Worm (Caenorhabditis elegans) whole organism, mixed stage, embryonic: ENCODE measurements around the gene srz-99.

Experiments
- M03D4.4 ChIP-seq: sonication (generic microtip); optimal IDR thresholded peaks from 2 replicates; lab custom pipeline; 2017; ENCODE audit warnings: mild to moderate bottlenecking, missing genetic modification characterization, missing compliant biosample characterization
- bed-3 ChIP-seq: fragments of 200-800 bp; sonication (Bioruptor generic); optimal IDR thresholded peaks from 3 replicates; lab custom pipeline; 2018; ENCODE audit warnings: mild to moderate bottlenecking, missing genetic modification characterization, moderate library complexity, missing compliant biosample characterization
- blmp-1 ChIP-seq: fragments of 150-350 bp; optimal IDR thresholded peaks from 2 replicates; lab custom pipeline; 2014; ENCODE audit warnings: missing biosample characterization, missing genetic modification characterization
- ceh-39 ChIP-seq: fragments of 150-350 bp; optimal IDR thresholded peaks from 2 replicates; lab custom pipeline; 2014; ENCODE audit warnings: missing biosample characterization, missing genetic modification characterization
- ceh-43 ChIP-seq: fragments of 200-800 bp; sonication (Bioruptor generic); optimal IDR thresholded peaks from 2 replicates; lab custom pipeline; 2018; ENCODE audit warnings: mild to moderate bottlenecking, missing genetic modification characterization, moderate library complexity, missing compliant biosample characterization
- ceh-83 ChIP-seq: fragments of 200-800 bp; sonication (Bioruptor generic); optimal IDR thresholded peaks from 2 replicates; lab custom pipeline; 2018; ENCODE audit warnings: mild to moderate bottlenecking, missing genetic modification characterization, missing compliant biosample characterization
- ces-1 ChIP-seq: fragments of 150-350 bp; optimal IDR thresholded peaks from 2 replicates; lab custom pipeline; 2014; ENCODE audit warnings: missing biosample characterization, missing genetic modification reagents, missing genetic modification characterization
- cnd-1 ChIP-seq: fragments of 200-800 bp; sonication (Bioruptor generic); optimal IDR thresholded peaks from 2 replicates; lab custom pipeline; 2018; ENCODE audit warnings: mild to moderate bottlenecking, missing genetic modification characterization, missing compliant biosample characterization
- drap-1 ChIP-seq: fragments of 200-800 bp; sonication (Bioruptor generic); optimal IDR thresholded peaks from 3 replicates; lab custom pipeline; 2018; ENCODE audit warnings: mild to moderate bottlenecking, missing genetic modification characterization, missing compliant biosample characterization
- elt-1 ChIP-seq: sonication (generic microtip); optimal IDR thresholded peaks from 2 replicates; lab custom pipeline; 2017; ENCODE audit warnings: missing genetic modification characterization, mild to moderate bottlenecking, missing compliant biosample characterization, antibody characterized with exemption, moderate library complexity, borderline replicate concordance; ENCODE audit not compliant: insufficient read depth
- elt-3 ChIP-seq: fragments of 150-350 bp; optimal IDR thresholded peaks from 2 replicates; lab custom pipeline; 2014; ENCODE audit warnings: missing biosample characterization, missing genetic modification characterization
- flh-1 ChIP-seq: fragments of 200-800 bp; sonication (Bioruptor generic); optimal IDR thresholded peaks from 2 replicates; lab custom pipeline; 2018; ENCODE audit warnings: mild to moderate bottlenecking, missing genetic modification characterization, moderate library complexity, missing compliant biosample characterization
- ham-2 ChIP-seq: fragments of 200-800 bp; sonication (Bioruptor generic); optimal IDR thresholded peaks from 2 replicates; lab custom pipeline; 2018; ENCODE audit warnings: mild to moderate bottlenecking, missing genetic modification characterization, missing compliant biosample characterization
- hlh-1 ChIP-seq: fragments of 150-350 bp; optimal IDR thresholded peaks from 2 replicates; lab custom pipeline; 2014; ENCODE audit warnings: missing biosample characterization, missing genetic modification reagents, missing genetic modification characterization
- lin-13 ChIP-seq: fragments of 150-350 bp; optimal IDR thresholded peaks from 2 replicates; lab custom pipeline; 2014; ENCODE audit warnings: missing biosample characterization, missing genetic modification characterization
- lin-32 ChIP-seq: fragments of 200-800 bp; sonication (Bioruptor generic); optimal IDR thresholded peaks from 2 replicates; lab custom pipeline; 2018; ENCODE audit warnings: mild to moderate bottlenecking, missing genetic modification characterization, missing compliant biosample characterization
- lsy-2 ChIP-seq: fragments of 150-350 bp; optimal IDR thresholded peaks from 2 replicates; lab custom pipeline; 2014; ENCODE audit warnings: missing biosample characterization, missing genetic modification characterization
- mab-5 ChIP-seq: fragments of 150-350 bp; optimal IDR thresholded peaks from 2 replicates; lab custom pipeline; 2014; ENCODE audit warnings: missing biosample characterization, missing genetic modification characterization
- mep-1 ChIP-seq: fragments of 150-350 bp; optimal IDR thresholded peaks from 2 replicates; lab custom pipeline; 2017; ENCODE audit warnings: missing biosample characterization, missing genetic modification reagents, missing genetic modification characterization, inconsistent platforms
- mls-2 ChIP-seq: sonication (generic microtip); optimal IDR thresholded peaks from 2 replicates; lab custom pipeline; 2016; ENCODE audit warnings: mild to moderate bottlenecking, missing genetic modification characterization, moderate library complexity, missing compliant biosample characterization
- nhr-12 ChIP-seq: fragments of 150-350 bp; optimal IDR thresholded peaks from 2 replicates; lab custom pipeline; 2014; ENCODE audit warnings: missing biosample characterization, missing genetic modification characterization
- nhr-2 ChIP-seq: fragments of 150-350 bp; optimal IDR thresholded peaks from 2 replicates; lab custom pipeline; 2014; ENCODE audit warnings: missing biosample characterization, missing genetic modification characterization
- nhr-237 ChIP-seq: fragments of 150-350 bp; optimal IDR thresholded peaks from 2 replicates; lab custom pipeline; 2014; ENCODE audit warnings: missing biosample characterization, missing genetic modification characterization
- nhr-28 ChIP-seq: fragments of 150-350 bp; optimal IDR thresholded peaks from 2 replicates; lab custom pipeline; 2014; ENCODE audit warnings: missing biosample characterization, missing genetic modification characterization
- nhr-76 ChIP-seq: sonication (generic microtip); optimal IDR thresholded peaks from 2 replicates; lab custom pipeline; 2017; ENCODE audit warnings: missing biosample characterization, missing genetic modification characterization
- pha-4 ChIP-seq: fragments of 150-350 bp; optimal IDR thresholded peaks from 2 replicates; lab custom pipeline; 2018; ENCODE audit warnings: missing biosample characterization, missing genetic modification reagents, missing genetic modification characterization
- sem-2 ChIP-seq: fragments of 200-800 bp; sonication (Bioruptor generic); optimal IDR thresholded peaks from 2 replicates; lab custom pipeline; 2018; ENCODE audit warnings: mild to moderate bottlenecking, missing genetic modification characterization, missing compliant biosample characterization
- snpc-4 ChIP-seq: fragments of 150-350 bp; optimal IDR thresholded peaks from 2 replicates; lab custom pipeline; 2014; ENCODE audit warnings: missing biosample characterization, missing genetic modification characterization
- sptf-1 ChIP-seq: sonication (generic microtip); optimal IDR thresholded peaks from 2 replicates; lab custom pipeline; 2017; ENCODE audit warnings: mild to moderate bottlenecking, missing genetic modification characterization, moderate library complexity, missing compliant biosample characterization
- tbx-8 ChIP-seq: fragments of 200-800 bp; sonication (Bioruptor generic); optimal IDR thresholded peaks from 2 replicates; lab custom pipeline; 2018; ENCODE audit warnings: mild to moderate bottlenecking, missing genetic modification characterization, moderate library complexity, missing compliant biosample characterization
- unc-120 ChIP-seq: sonication (generic microtip); optimal IDR thresholded peaks from 2 replicates; lab custom pipeline; 2017; ENCODE audit warnings: missing genetic modification characterization, missing compliant biosample characterization; ENCODE audit not compliant: poor library complexity, severe bottlenecking
- unc-39 ChIP-seq: fragments of 150-350 bp; optimal IDR thresholded peaks from 2 replicates; lab custom pipeline; 2014; ENCODE audit warnings: missing biosample characterization, missing genetic modification characterization
- unc-62 ChIP-seq: fragments of 150-350 bp; optimal IDR thresholded peaks from 2 replicates; lab custom pipeline; 2014; ENCODE audit warnings: missing biosample characterization, missing genetic modification reagents, missing genetic modification characterization
- zip-8 ChIP-seq: fragments of 150-350 bp; optimal IDR thresholded peaks from 2 replicates; lab custom pipeline; 2014; ENCODE audit warnings: missing biosample characterization, missing genetic modification characterization
- ztf-11 ChIP-seq: fragments of 150-350 bp; optimal IDR thresholded peaks from 2 replicates; lab custom pipeline; 2014; ENCODE audit warnings: missing biosample characterization, missing genetic modification characterization

srz-99 gene

ce11 chrV:16692988-16693387 is 37.1 kb upstream of the srz-99 start:
- TF ChIP-seq nhr-2 (no peak), nhr-28 (tag; lab: Kevin White, UChicago) (no peak), unc-39 (tag; lab: Kevin White, UChicago) (no peak), sptf-1 (no peak), cnd-1 (no peak), unc-120 (no peak), zip-8 (no peak), bed-3 (GFP tag; lab: Kevin White, UChicago) (no peak), lin-13 (tag; lab: Kevin White, UChicago) (no peak), mep-1 (tag; lab: Kevin White, UChicago) (no peak)

DNA sequence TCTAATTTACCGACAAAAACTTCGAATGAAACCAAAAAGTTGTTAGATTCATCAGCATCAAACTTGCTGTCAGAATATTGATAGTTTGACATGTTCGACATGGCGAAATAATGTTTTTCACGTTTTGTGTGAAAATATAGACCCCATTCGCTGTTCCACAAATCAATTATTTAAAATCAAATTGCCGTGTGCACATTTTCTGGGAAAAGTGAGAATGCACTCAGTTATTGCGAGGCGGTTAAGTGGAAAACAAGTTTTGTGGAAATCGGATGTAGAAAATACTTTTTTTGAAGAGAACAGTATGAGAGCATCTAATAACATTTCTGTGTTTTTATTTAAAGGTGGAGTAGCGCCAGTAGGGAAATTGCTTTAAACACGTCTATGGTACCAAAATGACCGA is 36.3 kb upstream of the srz-99 start, which contains the start of gene srw-42:
TSS of gene srw-42 (minus strand) at position 101 of the 400 bp plus-strand sequence.
- TF ChIP-seq tbx-8 (GFP tag; lab: Kevin White, UChicago): no peak
- no peak for TF ChIP-seq elt-3 (tag; lab: Kevin White, UChicago)
- no peak for TF ChIP-seq nhr-76 (tag; lab: Kevin White, UChicago)

DNA sequence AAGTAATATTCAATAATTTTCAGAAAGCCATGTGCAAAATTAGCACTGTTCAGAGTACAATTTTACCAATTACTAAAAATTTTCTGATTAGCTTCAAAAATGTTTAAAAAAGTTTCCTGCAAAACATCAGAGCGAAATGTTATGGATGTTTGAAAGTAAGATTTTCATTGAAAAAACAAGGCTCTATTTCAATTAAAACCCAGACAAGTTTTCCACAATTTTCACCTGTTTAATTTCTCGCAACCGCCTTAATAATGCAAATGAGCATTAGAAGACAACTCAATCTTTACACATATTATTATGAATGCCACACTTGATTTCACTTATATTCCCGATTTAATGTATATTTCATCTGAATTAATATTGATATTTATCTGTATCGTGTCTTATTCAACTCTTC is 35.5 kb upstream of the srz-99 start, which contains the start of gene srz-101:
TSS of gene srz-101 (plus strand) at position 301 of the 400 bp plus-strand sequence.
- TF ChIP-seq flh-1 (no peak), ham-2 (GFP tag; lab: Kevin White, UChicago) (no peak), blmp-1 (no peak), sptf-1 (no peak), nhr-237 (tag; lab: Kevin White, UChicago) (no peak)

ce11 chrV:16695499-16695898 is 34.6 kb upstream of the srz-99 start:
- TF ChIP-seq nhr-28 (tag; lab: Kevin White, UChicago) (no peak), mab-5 (tag; lab: Kevin White, UChicago) (no peak), pha-4 (no peak), sptf-1 (no peak), bed-3 (GFP tag; lab: Kevin White, UChicago) (no peak), unc-39 (tag; lab: Kevin White, UChicago) (no peak), ham-2 (GFP tag; lab: Kevin White, UChicago) (no peak), lin-32 (no peak), ztf-11 (tag; lab: Kevin White, UChicago) (no peak), mep-1 (tag; lab: Kevin White, UChicago) (no peak), tbx-8 (GFP tag; lab: Kevin White, UChicago) (no peak), snpc-4 (tag; lab: Kevin White, UChicago) (no peak), ceh-39 (tag; lab: Kevin White, UChicago) (no peak), hlh-1 (no peak)

DNA sequence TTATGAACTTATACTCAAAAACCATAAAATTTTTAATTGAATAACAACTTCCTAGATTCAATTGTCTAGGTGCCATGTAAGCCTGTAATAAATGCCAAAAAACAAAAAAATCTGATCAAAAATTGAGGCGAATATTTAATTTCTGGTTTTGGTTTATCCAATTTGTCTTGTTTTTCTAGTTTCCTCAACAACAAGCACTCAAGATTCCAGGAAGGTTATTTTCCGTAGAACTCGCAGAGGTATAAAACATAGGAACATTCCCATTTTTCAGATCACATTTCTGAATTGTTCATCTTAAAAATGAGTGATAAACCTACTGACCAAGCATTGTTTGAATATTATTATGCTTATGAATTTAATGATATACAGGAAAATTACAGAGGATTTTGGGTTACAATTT is 32.9 kb upstream of the srz-99 start, which contains the start of gene srw-41:
TSS of gene srw-41 (plus strand) at position 301 of the 400 bp plus-strand sequence.
- TF ChIP-seq M03D4.4: no peak
- TF ChIP-seq ceh-43: no peak
- no peak for TF ChIP-seq unc-120
- no peak for TF ChIP-seq flh-1
- TF ChIP-seq elt-1: no peak
- no peak for TF ChIP-seq ces-1 (GFP tag; lab: Kevin White, UChicago)
- TF ChIP-seq sem-2: no peak
- TF ChIP-seq tbx-8 (GFP tag; lab: Kevin White, UChicago): no peak
- TF ChIP-seq ham-2 (GFP tag; lab: Kevin White, UChicago): no peak
- TF ChIP-seq mls-2 (tag; lab: Kevin White, UChicago): no peak
- TF ChIP-seq, all 35 proteins: peak for 0

- TF ChIP-seq lsy-2 (tag; lab: Kevin White, UChicago) (no peak), lin-13 (tag; lab: Kevin White, UChicago) (no peak), nhr-76 (tag; lab: Kevin White, UChicago) (no peak), blmp-1 (no peak), sptf-1 (peak; percentile 79), cnd-1 (peak; percentile 32), ceh-39 (tag; lab: Kevin White, UChicago) (no peak), hlh-1 (no peak), ham-2 (GFP tag; lab: Kevin White, UChicago) (no peak), pha-4 (no peak), unc-39 (tag; lab: Kevin White, UChicago) (no peak), mep-1 (tag; lab: Kevin White, UChicago) (no peak), sem-2 (peak; percentile 1), lin-32 (peak; percentile 16), flh-1 (peak; percentile 12), zip-8 (no peak), nhr-237 (tag; lab: Kevin White, UChicago) (no peak), elt-1 (no peak), M03D4.4 (peak; percentile 32), ceh-83 (GFP tag; lab: Kevin White, UChicago) (peak; percentile 14), unc-120 (no peak), snpc-4 (tag; lab: Kevin White, UChicago) (no peak), ceh-43 (peak; percentile 10), ztf-11 (tag; lab: Kevin White, UChicago) (no peak), unc-62 (no peak), nhr-12 (tag; lab: Kevin White, UChicago) (no peak), ces-1 (GFP tag; lab: Kevin White, UChicago) (no peak), tbx-8 (GFP tag; lab: Kevin White, UChicago) (no peak), drap-1 (GFP tag; lab: Kevin White, UChicago) (peak; percentile 51), mab-5 (tag; lab: Kevin White, UChicago) (no peak), elt-3 (tag; lab: Kevin White, UChicago) (no peak), nhr-28 (tag; lab: Kevin White, UChicago) (no peak), mls-2 (tag; lab: Kevin White, UChicago) (peak; percentile 80), nhr-2 (no peak)
Measured at ce11 chrV:16699752-16700259, 30.3 kb upstream of the srz-99 start, which contains the start of gene Y70C5C.1. Gene Y70C5C.1, plus strand, starts transcription at chrV:16700209.
